Fruit fly (Drosophila melanogaster) whole organism, embryonic: ENCODE measurements around the gene CG33640.

Experiments used
- Atf3 ChIP-seq: fragments of 200-800 bp; sonication (Bioruptor generic); optimal IDR thresholded peaks from 3 replicates; lab custom pipeline; 2016; ENCODE audit warnings: missing biosample characterization, missing genetic modification characterization
- CG10274 ChIP-seq: fragments of 200-800 bp; sonication (Bioruptor generic); optimal IDR thresholded peaks from 3 replicates; lab custom pipeline; 2017; ENCODE audit warnings: missing biosample characterization, mild to moderate bottlenecking, missing genetic modification characterization
- CG12104 ChIP-seq: fragments of 200-800 bp; sonication (Bioruptor generic); optimal IDR thresholded peaks from 3 replicates; lab custom pipeline; 2016; ENCODE audit warnings: missing biosample characterization, missing genetic modification characterization
- CG12769 ChIP-seq: fragments of 200-800 bp; sonication (Bioruptor generic); optimal IDR thresholded peaks from 2 replicates; lab custom pipeline; 2019; ENCODE audit warnings: missing biosample characterization, mild to moderate bottlenecking, missing genetic modification characterization, moderate library complexity
- CG13296 ChIP-seq: fragments of 200-800 bp; sonication (Bioruptor generic); optimal IDR thresholded peaks from 3 replicates; lab custom pipeline; 2018; ENCODE audit warnings: missing biosample characterization, mild to moderate bottlenecking, missing genetic modification characterization
- CG14860 ChIP-seq: fragments of 200-800 bp; sonication (Bioruptor generic); IDR thresholded peaks from 3 replicates; pipeline ENCODE4 v1.3.6; 2022; ENCODE audit warnings: missing biosample characterization, missing genetic modification characterization; ENCODE audit not compliant: partially characterized antibody
- CG15011 ChIP-seq: fragments of 200-800 bp; sonication (Bioruptor generic); optimal IDR thresholded peaks from 3 replicates; lab custom pipeline; 2018; ENCODE audit warnings: missing biosample characterization, mild to moderate bottlenecking, missing genetic modification characterization
- CG15601 ChIP-seq: fragments of 200-800 bp; sonication (Bioruptor generic); optimal IDR thresholded peaks from 3 replicates; lab custom pipeline; 2019; ENCODE audit warnings: missing biosample characterization, mild to moderate bottlenecking, missing genetic modification characterization, moderate library complexity
- CG17612 ChIP-seq: fragments of 200-800 bp; sonication (Bioruptor generic); IDR thresholded peaks from 2 replicates; pipeline ENCODE4 v1.3.6; 2022; ENCODE audit warnings: missing biosample characterization, missing genetic modification characterization
- CG18599 ChIP-seq: fragments of 200-800 bp; sonication (Bioruptor generic); optimal IDR thresholded peaks from 3 replicates; lab custom pipeline; 2017; ENCODE audit warnings: missing biosample characterization, missing genetic modification characterization, mild to moderate bottlenecking, moderate library complexity, missing genetic modification reagents
- CG2129 ChIP-seq: fragments of 200-800 bp; sonication (Bioruptor generic); IDR thresholded peaks from 2 replicates; pipeline ENCODE4 v1.3.6; 2022; ENCODE audit warnings: missing biosample characterization, missing genetic modification characterization; ENCODE audit not compliant: partially characterized antibody
- CG31365 ChIP-seq: fragments of 200-800 bp; sonication (Bioruptor generic); optimal IDR thresholded peaks from 2 replicates; lab custom pipeline; 2018; ENCODE audit warnings: missing biosample characterization, mild to moderate bottlenecking, missing genetic modification characterization
- CG4820 ChIP-seq: fragments of 200-800 bp; sonication (Bioruptor generic); optimal IDR thresholded peaks from 3 replicates; lab custom pipeline; 2016; ENCODE audit warnings: missing biosample characterization, missing genetic modification characterization
- CG8290 ChIP-seq, 3 experiments: fragments of 200-800 bp; sonication (Bioruptor generic); optimal IDR thresholded peaks; 2 replicates each; lab custom pipeline; 2016 to 2019; ENCODE audit warnings: missing biosample characterization in 3 of 3, missing genetic modification characterization in 3 of 3, mild to moderate bottlenecking in 2 of 3, moderate library complexity in 1 of 3
- CG8359 ChIP-seq: fragments of 200-800 bp; sonication (Bioruptor generic); optimal IDR thresholded peaks from 2 replicates; lab custom pipeline; 2017; ENCODE audit warnings: missing biosample characterization, mild to moderate bottlenecking, missing genetic modification characterization, borderline replicate concordance
- CoRest ChIP-seq: fragments of 200-800 bp; sonication (Bioruptor generic); optimal IDR thresholded peaks from 3 replicates; lab custom pipeline; 2018; ENCODE audit warnings: missing biosample characterization, mild to moderate bottlenecking, missing genetic modification characterization, moderate library complexity
- Dip3 ChIP-seq: fragments of 200-800 bp; sonication (Bioruptor generic); optimal IDR thresholded peaks from 3 replicates; lab custom pipeline; 2016; ENCODE audit warnings: missing biosample characterization, missing genetic modification characterization
- Doc3 ChIP-seq: fragments of 200-800 bp; sonication (Bioruptor generic); IDR thresholded peaks from 3 replicates; pipeline ENCODE4 v1.3.6; 2022; ENCODE audit warnings: missing biosample characterization, missing genetic modification characterization; ENCODE audit not compliant: partially characterized antibody
- GATAe ChIP-seq: fragments of 200-800 bp; sonication (Bioruptor generic); conservative IDR thresholded peaks from 2 replicates; pipeline ENCODE4 v1.3.6; 2022; ENCODE audit warnings: missing biosample characterization, missing genetic modification characterization
- HLH4C ChIP-seq: fragments of 200-800 bp; sonication (Bioruptor generic); IDR thresholded peaks from 3 replicates; pipeline ENCODE4 v1.3.6; 2022; ENCODE audit warnings: missing biosample characterization, missing genetic modification characterization; ENCODE audit not compliant: partially characterized antibody
- Hsf ChIP-seq: fragments of 200-800 bp; sonication (Bioruptor generic); optimal IDR thresholded peaks from 3 replicates; lab custom pipeline; 2016; ENCODE audit warnings: missing biosample characterization, missing genetic modification characterization
- MESR4 ChIP-seq: fragments of 200-800 bp; sonication (Bioruptor generic); optimal IDR thresholded peaks from 2 replicates; lab custom pipeline; 2018; ENCODE audit warnings: missing biosample characterization, mild to moderate bottlenecking, missing genetic modification characterization, moderate library complexity
- Meics ChIP-seq: fragments of 200-800 bp; sonication (Bioruptor generic); optimal IDR thresholded peaks from 2 replicates; lab custom pipeline; 2017; ENCODE audit warnings: missing biosample characterization, mild to moderate bottlenecking, missing genetic modification characterization
- NC2α ChIP-seq: fragments of 200-800 bp; sonication (Bioruptor generic); optimal IDR thresholded peaks from 2 replicates; lab custom pipeline; 2016; ENCODE audit warnings: missing biosample characterization, missing genetic modification characterization
- Nf-YA ChIP-seq: fragments of 200-800 bp; sonication (Bioruptor generic); IDR thresholded peaks from 2 replicates; pipeline ENCODE4 v1.3.6; 2022; ENCODE audit warnings: missing biosample characterization, missing genetic modification characterization
- Ptx1 ChIP-seq: fragments of 200-800 bp; sonication (Bioruptor generic); IDR thresholded peaks from 2 replicates; pipeline ENCODE4 v1.3.6; 2022; ENCODE audit warnings: missing biosample characterization, missing genetic modification characterization
- Sox100B ChIP-seq: fragments of 200-800 bp; sonication (Bioruptor generic); optimal IDR thresholded peaks from 3 replicates; lab custom pipeline; 2018; ENCODE audit warnings: missing biosample characterization, mild to moderate bottlenecking, missing genetic modification characterization
- Sry-β ChIP-seq: fragments of 200-800 bp; sonication (Bioruptor generic); optimal IDR thresholded peaks from 2 replicates; lab custom pipeline; 2018; ENCODE audit warnings: missing biosample characterization, mild to moderate bottlenecking, missing genetic modification characterization, moderate library complexity
- Stat92E ChIP-seq, 3 experiments: fragments of >200 bp in 2 of 3; fragments of 200-800 bp in 1 of 3; sonication (Bioruptor generic) in 1 of 3; optimal IDR thresholded peaks; 2 replicates each; lab custom pipeline; 2017 to 2019; ENCODE audit warnings: missing biosample characterization in 3 of 3, missing genetic modification characterization in 3 of 3, mild to moderate bottlenecking in 1 of 3, moderate library complexity in 1 of 3
- ac ChIP-seq: fragments of 200-800 bp; sonication (Bioruptor generic); optimal IDR thresholded peaks from 3 replicates; lab custom pipeline; 2017; ENCODE audit warnings: missing biosample characterization, mild to moderate bottlenecking, missing genetic modification characterization
- btn ChIP-seq: fragments of 200-800 bp; sonication (Bioruptor generic); optimal IDR thresholded peaks from 2 replicates; lab custom pipeline; 2016; ENCODE audit warnings: missing biosample characterization, missing genetic modification characterization
- chn ChIP-seq: fragments of 200-800 bp; sonication (Bioruptor generic); optimal IDR thresholded peaks from 2 replicates; lab custom pipeline; 2016; ENCODE audit warnings: missing biosample characterization, missing genetic modification characterization
- ci ChIP-seq: fragments of 200-800 bp; sonication (Bioruptor generic); IDR thresholded peaks from 3 replicates; pipeline ENCODE4 v1.3.6; 2022; ENCODE audit warnings: missing biosample characterization, missing genetic modification characterization
- dimm ChIP-seq: fragments of 200-800 bp; sonication (Bioruptor generic); IDR thresholded peaks from 2 replicates; pipeline ENCODE4 v1.3.6; 2022; ENCODE audit warnings: missing biosample characterization, missing genetic modification characterization
- gro ChIP-seq: fragments of 200-800 bp; sonication (Bioruptor generic); optimal IDR thresholded peaks from 2 replicates; lab custom pipeline; 2016; ENCODE audit warnings: missing biosample characterization, missing genetic modification characterization
- hth ChIP-seq: fragments of >200 bp; optimal IDR thresholded peaks from 2 replicates; lab custom pipeline; 2017; ENCODE audit warnings: inconsistent platforms
- mam ChIP-seq: fragments of 200-800 bp; sonication (Bioruptor generic); optimal IDR thresholded peaks from 3 replicates; lab custom pipeline; 2016; ENCODE audit warnings: missing biosample characterization, missing genetic modification characterization
- mld ChIP-seq: fragments of 200-800 bp; sonication (Bioruptor generic); IDR thresholded peaks from 3 replicates; pipeline ENCODE4 v1.3.6; 2022; ENCODE audit warnings: missing biosample characterization, missing genetic modification characterization; ENCODE audit not compliant: partially characterized antibody
- row ChIP-seq: fragments of 200-800 bp; sonication (Bioruptor generic); IDR thresholded peaks from 3 replicates; pipeline ENCODE4 v1.3.6; 2022; ENCODE audit warnings: missing biosample characterization, missing genetic modification characterization
- salm ChIP-seq: fragments of 200-800 bp; sonication (Bioruptor generic); optimal IDR thresholded peaks from 2 replicates; lab custom pipeline; 2018; ENCODE audit warnings: missing biosample characterization, mild to moderate bottlenecking, missing genetic modification characterization
- schlank ChIP-seq: fragments of 200-800 bp; sonication (Bioruptor generic); optimal IDR thresholded peaks from 2 replicates; lab custom pipeline; 2018; ENCODE audit warnings: missing biosample characterization, mild to moderate bottlenecking, missing genetic modification characterization
- sob ChIP-seq: fragments of 200-800 bp; sonication (Bioruptor generic); IDR thresholded peaks from 2 replicates; pipeline ENCODE4 v1.3.6; 2022; ENCODE audit warnings: missing biosample characterization, missing genetic modification characterization
- tap ChIP-seq: fragments of 200-800 bp; optimal IDR thresholded peaks from 3 replicates; lab custom pipeline; 2019; ENCODE audit warnings: missing biosample characterization, mild to moderate bottlenecking, missing genetic modification characterization, moderate library complexity
- tgo ChIP-seq: fragments of 200-800 bp; sonication (Bioruptor generic); IDR thresholded peaks from 3 replicates; pipeline ENCODE4 v1.3.6; 2022; ENCODE audit warnings: missing biosample characterization, missing genetic modification characterization
- tll ChIP-seq, 2 experiments: fragments of 200-800 bp in 1 of 2; fragments of >200 bp in 1 of 2; sonication (Bioruptor generic) in 1 of 2; optimal IDR thresholded peaks; 2 replicates each; lab custom pipeline; 2017 to 2019; ENCODE audit warnings: missing biosample characterization in 2 of 2, missing genetic modification characterization in 2 of 2, mild to moderate bottlenecking in 1 of 2, moderate library complexity in 1 of 2
- trh ChIP-seq: fragments of 200-800 bp; sonication (Bioruptor generic); optimal IDR thresholded peaks from 2 replicates; lab custom pipeline; 2016; ENCODE audit warnings: missing biosample characterization, missing genetic modification characterization
- wdn ChIP-seq: fragments of 200-800 bp; sonication (Bioruptor generic); IDR thresholded peaks from 2 replicates; pipeline ENCODE4 v1.3.6; 2022; ENCODE audit warnings: missing biosample characterization, missing genetic modification characterization
- yki ChIP-seq: fragments of >200 bp; optimal IDR thresholded peaks from 3 replicates; lab custom pipeline; 2018
- z ChIP-seq: fragments of 200-800 bp; sonication (Bioruptor generic); IDR thresholded peaks from 3 replicates; pipeline ENCODE4 v1.3.6; 2022; ENCODE audit warnings: missing biosample characterization, missing genetic modification characterization
- zen2 ChIP-seq: fragments of 200-800 bp; sonication (Bioruptor generic); IDR thresholded peaks from 3 replicates; pipeline ENCODE4 v1.3.6; 2022; ENCODE audit warnings: missing biosample characterization, missing genetic modification characterization; ENCODE audit not compliant: partially characterized antibody

The CG33640 gene

dm6 chr2L:13570982-13571426 is 43.4 kb downstream of the CG33640 start (continued):
- TF ChIP-seq Sox100B (GFP tag; lab: Kevin White, UChicago) (peak; percentile 53), CG17612 (GFP tag; lab: Robert Waterston, UW) (no peak), CG31365 (tag; lab: Kevin White, UChicago) (no peak), CG10274 (GFP tag; lab: Kevin White, UChicago) (no peak), z (GFP tag; lab: Robert Waterston, UW) (no peak), Dip3 (GFP tag; lab: Kevin White, UChicago) (no peak), mld (GFP tag; lab: Robert Waterston, UW) (no peak), CG12769 (tag; lab: Kevin White, UChicago) (no peak), trh (GFP tag; lab: Kevin White, UChicago) (no peak), CG12104 (GFP tag; lab: Kevin White, UChicago) (peak; percentile 12), tap (tag; lab: Kevin White, UChicago) (no peak), Meics (GFP tag; lab: Kevin White, UChicago) (no peak), CG14860 (GFP tag; lab: Robert Waterston, UW) (no peak), CG8290 (GFP tag; optimal IDR thresholded peaks at IDR 0.05; lab: Kevin White, UChicago) (no peak), CG8290 (tag; optimal IDR thresholded peaks at IDR 0.05; lab: Kevin White, UChicago) (no peak), GATAe (no peak), CG15601 (tag; lab: Kevin White, UChicago) (peak; percentile 1), chn (GFP tag; lab: Kevin White, UChicago) (peak; percentile 21), CG13296 (GFP tag; lab: Kevin White, UChicago) (peak; percentile 11), CoRest (peak; percentile 17), Sry-β (GFP tag; lab: Kevin White, UChicago) (no peak), row (GFP tag; lab: Robert Waterston, UW) (peak; percentile 34; the same call in 2 of the 3 replicates), hth (lab: Kevin White, UChicago) (no peak), ac (no peak), Doc3 (GFP tag; lab: Robert Waterston, UW) (no peak), CG2129 (GFP tag; lab: Robert Waterston, UW) (no peak), yki (no peak), schlank (tag; lab: Kevin White, UChicago) (no peak), zen2 (no peak), tll (GFP tag; optimal IDR thresholded peaks at IDR 0.05; lab: Kevin White, UChicago) (no peak), Ptx1 (GFP tag; lab: Robert Waterston, UW) (0 out of 2 replicates have a peak, but pooled peaks have one; percentile 7), gro (GFP tag; lab: Kevin White, UChicago) (no peak), ci (GFP tag; lab: Robert Waterston, UW) (0 out of 3 replicates have a peak, but pooled peaks have one; percentile 7), Stat92E (GFP tag; optimal IDR thresholded peaks at IDR 0.05; lab: Kevin White, UChicago) (no peak), salm (tag; lab: Kevin White, UChicago) (no peak), CG8359 (no peak), NC2α (GFP tag; lab: Kevin White, UChicago) (no peak), CG15011 (GFP tag; lab: Kevin White, UChicago) (no peak), HLH4C (GFP tag; lab: Robert Waterston, UW) (no peak), btn (GFP tag; lab: Kevin White, UChicago) (no peak), wdn (GFP tag; lab: Robert Waterston, UW) (no peak), Atf3 (no peak), CG4820 (GFP tag; lab: Kevin White, UChicago) (peak; percentile 45), sob (GFP tag; lab: Robert Waterston, UW) (no peak), mam (no peak), tgo (GFP tag; lab: Robert Waterston, UW) (no peak), Nf-YA (GFP tag; lab: Robert Waterston, UW) (no peak), Hsf (GFP tag; lab: Kevin White, UChicago) (peak; percentile 40), MESR4 (GFP tag; lab: Kevin White, UChicago) (no peak), CG18599 (peak; percentile 23), dimm (no peak)
